Worm (Caenorhabditis elegans): ENCODE results near the gene T03G6.7.
A peak's percentile ranks its signal among the peaks of the same experiment; 100 is the strongest.

Gene T03G6.7

ce11 chrX:2549322-2549721 is 44.5 kb upstream of the T03G6.7 start (continued):
- TF ChIP-seq efl-3 (GFP tag; optimal IDR thresholded peaks at IDR 0.05): no peak
- TF ChIP-seq isw-1 (GFP tag; IDR thresholded peaks at IDR 0.05): no peak
- no peak for TF ChIP-seq nhr-237 (tag; optimal IDR thresholded peaks at IDR 0.05)
- TF ChIP-seq lin-15B (tag; optimal IDR thresholded peaks at IDR 0.05): no peak
- TF ChIP-seq fkh-8 (tag; optimal IDR thresholded peaks at IDR 0.05): peak; percentile 42
- peak; percentile 52 for TF ChIP-seq pag-3 (tag; optimal IDR thresholded peaks at IDR 0.05; ENCODE audit: borderline replicate concordance, insufficient read depth)
- peak; percentile 74 for TF ChIP-seq nhr-90 (tag; optimal IDR thresholded peaks at IDR 0.05; ENCODE audit: poor library complexity)
- peak; percentile 30 for TF ChIP-seq pax-3 (tag; optimal IDR thresholded peaks at IDR 0.05)
- TF ChIP-seq hlh-17 (GFP tag; optimal IDR thresholded peaks at IDR 0.05; ENCODE audit: borderline replicate concordance): no peak
- TF ChIP-seq mef-2 (tag; optimal IDR thresholded peaks at IDR 0.05): peak; percentile 29
- TF ChIP-seq tlp-1 (tag; optimal IDR thresholded peaks at IDR 0.05): no peak
- TF ChIP-seq nhr-85 (tag): peak; percentile 26
- peak; percentile 38 for TF ChIP-seq unc-86 (tag; optimal IDR thresholded peaks at IDR 0.05)
- peak; percentile 79 for TF ChIP-seq lin-14 (GFP tag; optimal IDR thresholded peaks at IDR 0.05)
- TF ChIP-seq sox-4 (tag; optimal IDR thresholded peaks at IDR 0.05): no peak
- TF ChIP-seq hpl-2 (GFP tag; optimal IDR thresholded peaks at IDR 0.05): no peak
- TF ChIP-seq sup-37 (GFP tag; optimal IDR thresholded peaks at IDR 0.05): peak; percentile 32
- TF ChIP-seq snpc-4 (tag; optimal IDR thresholded peaks at IDR 0.05): peak; percentile 48
- TF ChIP-seq ztf-11 (tag; optimal IDR thresholded peaks at IDR 0.05): peak in 1 of 2 experiments; percentile 50
- peak; percentile 75 for TF ChIP-seq nhr-20 (tag; optimal IDR thresholded peaks at IDR 0.05)
- TF ChIP-seq nhr-47 (tag; optimal IDR thresholded peaks at IDR 0.05): peak; percentile 80
- TF ChIP-seq ceh-90 (tag; optimal IDR thresholded peaks at IDR 0.05): no peak
- TF ChIP-seq dpl-1 (GFP tag; optimal IDR thresholded peaks at IDR 0.05): peak in 1 of 3 experiments; percentile 30
- no peak for TF ChIP-seq F16B12.6 (tag; optimal IDR thresholded peaks at IDR 0.05)
- TF ChIP-seq C04F5.9 (tag; optimal IDR thresholded peaks at IDR 0.05): no peak
- TF ChIP-seq tbx-2 (tag; optimal IDR thresholded peaks at IDR 0.05): peak; percentile 57
- peak; percentile 84 for TF ChIP-seq snu-23 (GFP tag; optimal IDR thresholded peaks at IDR 0.05)

- peak; percentile 2 for TF ChIP-seq mep-1 (tag; optimal IDR thresholded peaks at IDR 0.05)
- no peak for TF ChIP-seq unc-98 (GFP tag; IDR thresholded peaks at IDR 0.05)
- no peak for TF ChIP-seq snpc-4 (tag; optimal IDR thresholded peaks at IDR 0.05)
- TF ChIP-seq aha-1 (tag; optimal IDR thresholded peaks at IDR 0.05): no peak
- TF ChIP-seq skn-1 (tag; optimal IDR thresholded peaks at IDR 0.05): peak; percentile 12
- TF ChIP-seq lin-39 (tag; optimal IDR thresholded peaks at IDR 0.05): no peak
- no peak for TF ChIP-seq hlh-17 (GFP tag; optimal IDR thresholded peaks at IDR 0.05; ENCODE audit: borderline replicate concordance)
- peak; percentile 17 for TF ChIP-seq dsc-1 (tag; optimal IDR thresholded peaks at IDR 0.05)
- no peak for TF ChIP-seq vab-15 (tag; optimal IDR thresholded peaks at IDR 0.05)
- TF ChIP-seq lin-14 (GFP tag; optimal IDR thresholded peaks at IDR 0.05): peak; percentile 66
- TF ChIP-seq zag-1 (tag; optimal IDR thresholded peaks at IDR 0.05): no peak
These were observed 43.2 kb upstream of the T03G6.7 start for ce11 chrX:2550665-2551064.

ce11 chrX:2551450-2551849 is 42.4 kb upstream of the T03G6.7 start:
- TF ChIP-seq snpc-4 (tag; optimal IDR thresholded peaks at IDR 0.05) (peak; percentile 75), nhr-85 (tag) (peak; percentile 58), ceh-90 (tag; optimal IDR thresholded peaks at IDR 0.05) (no peak), dpl-1 (GFP tag; optimal IDR thresholded peaks at IDR 0.05) (no peak), alr-1 (tag; optimal IDR thresholded peaks at IDR 0.05; ENCODE audit: borderline replicate concordance) (no peak), irx-1 (tag; optimal IDR thresholded peaks at IDR 0.05) (no peak), mdl-1 (tag; optimal IDR thresholded peaks at IDR 0.05) (no peak), nhr-11 (tag; optimal IDR thresholded peaks at IDR 0.05) (no peak), rnt-1 (tag; optimal IDR thresholded peaks at IDR 0.05) (peak; percentile 24)

All from whole organism, L1 larva.